Worm (Caenorhabditis elegans) whole organism, L3 larva: ENCODE measurements around the gene CD4.1.

Experiments
- R02D3.7 ChIP-seq: fragments of 150-350 bp; optimal IDR thresholded peaks from 2 replicates; lab custom pipeline; 2014; ENCODE audit warnings: missing biosample characterization, missing genetic modification characterization
- ama-1 ChIP-seq: fragments of 150-350 bp; optimal IDR thresholded peaks from 2 replicates; lab custom pipeline; 2018
- elt-1 ChIP-seq: fragments of 150-350 bp; optimal IDR thresholded peaks from 2 replicates; lab custom pipeline; 2014; ENCODE audit warnings: missing biosample characterization, missing genetic modification characterization
- elt-3 ChIP-seq, 3 experiments: fragments of 150-350 bp in 1 of 3; sonication (generic microtip) in 2 of 3; optimal IDR thresholded peaks; 2 replicates in 2 of 3; 4 replicates in 1 of 3; lab custom pipeline; 2014 to 2017; ENCODE audit warnings: missing biosample characterization in 3 of 3, missing genetic modification characterization in 3 of 3
- nhr-28 ChIP-seq: fragments of 150-350 bp; optimal IDR thresholded peaks from 2 replicates; lab custom pipeline; 2014; ENCODE audit warnings: missing biosample characterization, missing genetic modification characterization
- nhr-43 ChIP-seq: sonication (generic microtip); optimal IDR thresholded peaks from 2 replicates; lab custom pipeline; 2016; ENCODE audit warnings: mild to moderate bottlenecking, missing genetic modification characterization, missing compliant biosample characterization; ENCODE audit not compliant: poor library complexity, severe bottlenecking
- nhr-77 ChIP-seq: fragments of 150-350 bp; optimal IDR thresholded peaks from 2 replicates; lab custom pipeline; 2014; ENCODE audit warnings: missing biosample characterization, missing genetic modification characterization
- pha-4 ChIP-seq: fragments of 150-350 bp; optimal IDR thresholded peaks from 2 replicates; lab custom pipeline; 2014; ENCODE audit warnings: missing biosample characterization, missing genetic modification reagents, missing genetic modification characterization
- snpc-4 ChIP-seq: fragments of 150-350 bp; optimal IDR thresholded peaks from 2 replicates; lab custom pipeline; 2014; ENCODE audit warnings: missing biosample characterization, missing genetic modification characterization
- tbx-2 ChIP-seq: sonication (generic microtip); optimal IDR thresholded peaks from 2 replicates; lab custom pipeline; 2016; ENCODE audit warnings: mild to moderate bottlenecking, missing genetic modification characterization, missing compliant biosample characterization
- unc-62 ChIP-seq: fragments of 150-350 bp; sonication (generic microtip); optimal IDR thresholded peaks from 4 replicates; lab custom pipeline; 2014; ENCODE audit warnings: missing biosample characterization, missing genetic modification reagents, missing genetic modification characterization

ce11 chrV:5579666-5580065 is 26.7 kb upstream of the CD4.1 start:
- TF ChIP-seq snpc-4 (tag; lab: Kevin White, UChicago), result no peak
- no peak for TF ChIP-seq nhr-28 (tag; lab: Kevin White, UChicago)
- no peak for TF ChIP-seq nhr-77 (tag; lab: Kevin White, UChicago)
- no peak for TF ChIP-seq nhr-43 (tag; lab: Kevin White, UChicago)
- no peak for TF ChIP-seq R02D3.7 (tag; lab: Kevin White, UChicago)
- TF ChIP-seq elt-3 (tag; optimal IDR thresholded peaks at IDR 0.05; lab: Kevin White, UChicago), result no peak
- no peak for TF ChIP-seq elt-1
- TF ChIP-seq pha-4 (tag; lab: Kevin White, UChicago), result no peak
- no peak for TF ChIP-seq unc-62 (GFP tag; lab: Kevin White, UChicago)
- no peak for TF ChIP-seq ama-1 (lab: Kevin White, UChicago)
- TF ChIP-seq tbx-2 (tag; lab: Kevin White, UChicago), result no peak
